Fruit fly (Drosophila melanogaster) whole organism: ENCODE results near the gene Ufsp2.

ENCODE experiments used
- CG8478 ChIP-seq: fragments of >200 bp; optimal IDR thresholded peaks from 2 replicates; lab custom pipeline; 2018; ENCODE audit warnings: inconsistent platforms
- Dll ChIP-seq: fragments of >200 bp; optimal IDR thresholded peaks from 2 replicates; lab custom pipeline; 2017
- EcR ChIP-seq, 2 experiments: fragments of >200 bp; optimal IDR thresholded peaks; 2 replicates each; lab custom pipeline; 2017; ENCODE audit warnings: missing biosample characterization in 2 of 2, missing genetic modification characterization in 2 of 2, missing genetic modification reagents in 2 of 2
- pan ChIP-seq: fragments of >200 bp; optimal IDR thresholded peaks from 2 replicates; lab custom pipeline; 2017
- psq ChIP-seq: fragments of >200 bp; optimal IDR thresholded peaks from 2 replicates; lab custom pipeline; 2017
- usp ChIP-seq: fragments of >200 bp; optimal IDR thresholded peaks from 2 replicates; lab custom pipeline; 2017; ENCODE audit warnings: missing biosample characterization, missing genetic modification characterization, mixed read lengths

The Ufsp2 gene

DNA sequence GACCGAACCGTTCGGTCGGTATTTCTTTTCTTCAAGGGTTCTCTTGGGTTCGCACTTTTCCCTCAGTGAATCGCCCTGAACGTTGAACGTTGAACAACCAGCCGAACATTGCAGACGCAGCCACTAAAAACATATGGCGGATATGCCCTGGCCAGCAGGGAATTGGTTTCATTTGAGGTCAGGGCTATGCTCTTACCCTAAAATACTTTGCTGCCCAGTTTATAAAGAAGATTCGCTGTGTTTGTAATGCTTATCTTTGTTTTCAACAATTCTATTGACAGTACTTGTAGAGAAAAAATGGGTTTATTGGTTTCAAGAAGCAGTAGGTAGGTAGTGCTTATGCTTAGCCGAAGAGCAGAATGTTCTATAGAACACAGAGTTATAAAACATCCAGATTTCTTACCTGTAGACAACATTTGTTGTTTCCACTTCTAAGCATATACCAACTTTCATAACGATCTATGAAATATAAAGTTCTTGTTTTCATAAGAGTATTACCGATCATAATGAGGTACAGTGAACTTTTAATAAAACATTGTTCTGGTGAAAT is 18.9 kb downstream of the Ufsp2 start:
- TF ChIP-seq psq (lab: Kevin White, UChicago) (no peak), EcR (GFP tag; optimal IDR thresholded peaks at IDR 0.05; lab: Kevin White, UChicago) (no peak), CG8478 (no peak), pan (lab: Kevin White, UChicago) (no peak), usp (no peak), Dll (lab: Kevin White, UChicago) (no peak)

DNA sequence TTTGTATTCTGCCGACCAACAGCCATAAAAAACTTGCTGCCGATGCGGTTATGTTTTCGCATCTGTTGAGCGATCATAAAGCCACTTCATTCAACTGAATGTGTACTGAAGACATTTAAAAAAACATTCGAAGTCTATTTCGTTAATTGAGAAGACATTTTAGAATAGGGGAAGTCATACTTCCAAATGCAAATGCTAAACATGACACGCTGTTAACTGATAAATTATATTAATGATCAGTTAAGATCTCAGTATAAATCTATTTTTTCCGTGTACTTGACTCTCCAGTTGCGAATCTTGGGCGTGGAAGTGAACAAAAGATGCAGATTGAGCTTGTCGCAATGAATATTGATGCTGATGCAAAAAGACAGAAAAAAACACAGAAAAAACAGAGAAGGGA is 19.6 kb downstream of the Ufsp2 start:
- TF ChIP-seq pan (lab: Kevin White, UChicago) (no peak), EcR (GFP tag; optimal IDR thresholded peaks at IDR 0.05; lab: Kevin White, UChicago) (no peak), psq (lab: Kevin White, UChicago) (no peak), usp (no peak), CG8478 (no peak), Dll (lab: Kevin White, UChicago) (no peak)

DNA sequence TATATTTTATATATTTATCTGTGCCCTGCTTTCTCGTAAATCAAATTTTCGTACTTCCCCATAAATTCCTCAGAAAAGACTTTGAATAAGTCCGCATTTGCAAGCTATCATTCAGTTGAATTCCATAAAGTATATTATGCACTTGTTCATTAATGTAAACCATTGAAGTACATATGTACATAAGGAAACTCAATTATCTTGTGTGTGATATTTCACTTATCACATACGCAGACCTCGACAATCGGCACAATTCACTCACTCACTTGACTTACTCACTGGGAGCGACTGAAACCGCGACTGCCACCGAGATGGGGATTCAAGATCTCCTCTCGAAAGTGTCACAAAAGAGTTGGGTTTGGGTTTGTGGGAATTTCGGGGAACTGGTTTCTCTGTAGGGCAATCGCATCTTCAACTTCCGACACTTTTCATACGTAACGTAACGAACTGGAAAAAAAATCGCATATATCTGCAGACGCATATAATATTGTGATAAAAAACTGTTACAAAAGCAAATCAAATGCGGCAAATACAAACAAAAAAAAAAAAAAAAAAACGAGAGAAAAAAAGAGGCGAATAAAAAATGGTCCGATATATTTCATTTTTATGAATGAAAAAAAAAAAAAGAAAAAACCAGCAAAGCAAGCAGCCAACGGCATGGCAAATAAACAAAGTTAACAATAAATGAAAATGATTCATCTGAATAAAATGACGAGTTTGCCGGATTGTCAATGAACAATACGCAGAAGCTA is 20.8 kb downstream of the Ufsp2 start:
- no peak for TF ChIP-seq usp
- no peak for TF ChIP-seq EcR (GFP tag; optimal IDR thresholded peaks at IDR 0.05; lab: Kevin White, UChicago)
- no peak for TF ChIP-seq CG8478
- no peak for TF ChIP-seq Dll (lab: Kevin White, UChicago)
- TF ChIP-seq pan (lab: Kevin White, UChicago), result no peak
- TF ChIP-seq psq (lab: Kevin White, UChicago), result no peak

DNA sequence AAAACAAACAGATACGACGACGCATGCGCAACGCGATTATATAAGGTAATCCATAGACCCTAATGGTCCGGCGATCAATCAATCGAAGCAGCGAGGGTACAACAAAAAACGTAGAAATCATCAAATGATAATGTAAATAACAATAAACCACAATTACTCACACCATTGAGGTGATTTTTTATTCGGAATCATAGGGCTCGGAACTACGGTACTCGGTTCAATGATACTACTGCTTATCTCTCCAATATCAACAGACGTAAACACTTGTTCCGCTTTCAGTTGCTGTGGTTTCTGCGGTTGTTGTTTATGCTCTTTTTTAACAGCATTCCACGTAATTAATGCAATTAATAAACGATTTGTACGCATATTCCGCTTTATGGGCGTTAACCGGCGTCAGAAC is 21.6 kb downstream of the Ufsp2 start:
- TF ChIP-seq pan (lab: Kevin White, UChicago) (no peak), CG8478 (no peak), psq (lab: Kevin White, UChicago) (no peak), Dll (lab: Kevin White, UChicago) (no peak), EcR (GFP tag; optimal IDR thresholded peaks at IDR 0.05; lab: Kevin White, UChicago) (no peak), usp (no peak)

DNA sequence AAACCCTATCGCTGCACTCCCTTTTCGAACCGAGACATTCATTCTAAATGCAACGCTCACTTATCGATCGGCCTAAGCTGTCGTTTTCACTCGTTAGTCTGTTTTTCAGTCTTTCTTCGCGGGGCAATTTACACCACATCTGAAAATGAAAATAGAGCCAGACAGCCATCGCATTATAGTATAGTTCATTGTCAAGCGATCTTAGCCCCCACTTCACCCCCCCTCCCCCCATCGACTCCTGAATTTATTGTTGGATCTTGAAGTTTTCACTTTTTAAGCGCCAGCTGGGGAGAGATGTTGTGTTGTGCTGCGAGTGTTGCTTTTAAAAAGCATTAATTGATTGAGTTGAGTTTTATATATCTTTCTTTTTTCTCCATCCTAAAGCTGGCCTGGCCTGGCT is 22.8 kb downstream of the Ufsp2 start:
- TF ChIP-seq pan (lab: Kevin White, UChicago) (no peak), usp (no peak), CG8478 (no peak), Dll (lab: Kevin White, UChicago) (no peak), psq (lab: Kevin White, UChicago) (no peak), EcR (GFP tag; optimal IDR thresholded peaks at IDR 0.05; lab: Kevin White, UChicago) (no peak)

DNA sequence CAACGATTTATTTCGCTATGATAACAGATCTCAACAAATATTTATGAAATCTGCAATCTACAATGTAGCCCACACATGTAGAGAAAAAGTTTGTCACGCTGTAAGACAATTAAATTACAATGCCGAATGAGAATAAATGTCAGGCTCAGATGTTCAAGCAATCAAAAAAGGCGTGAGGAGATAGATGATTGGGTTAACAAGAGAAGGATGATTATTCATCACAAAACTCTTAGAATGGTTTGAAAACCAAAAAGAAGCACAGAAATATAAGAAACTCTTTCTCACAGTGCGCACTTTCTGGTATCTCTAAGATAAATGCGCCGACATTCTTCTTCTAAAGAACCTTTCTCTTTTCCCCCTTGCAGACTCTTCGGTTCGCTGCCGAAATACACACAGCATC is 23.7 kb downstream of the Ufsp2 start:
- TF ChIP-seq EcR (GFP tag; optimal IDR thresholded peaks at IDR 0.05; lab: Kevin White, UChicago), result no peak
- TF ChIP-seq psq (lab: Kevin White, UChicago), result no peak
- TF ChIP-seq Dll (lab: Kevin White, UChicago), result no peak
- no peak for TF ChIP-seq usp
- TF ChIP-seq CG8478, result no peak
- TF ChIP-seq pan (lab: Kevin White, UChicago), result no peak

DNA sequence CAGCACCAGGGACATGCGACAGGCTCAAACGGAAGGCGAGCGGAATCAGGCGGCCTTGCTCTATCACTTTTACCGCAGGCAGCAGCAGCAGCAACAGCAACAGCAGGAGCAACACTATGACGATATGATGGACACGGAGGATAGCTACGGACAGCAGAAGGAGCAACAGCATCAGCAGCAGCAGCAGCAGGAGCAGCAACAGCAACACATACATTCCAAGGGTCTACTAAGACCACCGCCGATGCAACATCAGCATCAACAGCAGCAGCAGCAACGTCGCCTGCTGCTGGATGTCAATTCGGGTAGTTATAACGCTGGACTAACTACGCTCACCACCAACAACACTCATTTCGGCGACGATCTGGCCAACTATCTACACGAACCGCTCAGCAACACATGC is 28.6 kb downstream of the Ufsp2 start:
- TF ChIP-seq pan (lab: Kevin White, UChicago) (no peak), usp (no peak), psq (lab: Kevin White, UChicago) (no peak), CG8478 (no peak), Dll (lab: Kevin White, UChicago) (no peak), EcR (GFP tag; optimal IDR thresholded peaks at IDR 0.05; lab: Kevin White, UChicago) (no peak)

DNA sequence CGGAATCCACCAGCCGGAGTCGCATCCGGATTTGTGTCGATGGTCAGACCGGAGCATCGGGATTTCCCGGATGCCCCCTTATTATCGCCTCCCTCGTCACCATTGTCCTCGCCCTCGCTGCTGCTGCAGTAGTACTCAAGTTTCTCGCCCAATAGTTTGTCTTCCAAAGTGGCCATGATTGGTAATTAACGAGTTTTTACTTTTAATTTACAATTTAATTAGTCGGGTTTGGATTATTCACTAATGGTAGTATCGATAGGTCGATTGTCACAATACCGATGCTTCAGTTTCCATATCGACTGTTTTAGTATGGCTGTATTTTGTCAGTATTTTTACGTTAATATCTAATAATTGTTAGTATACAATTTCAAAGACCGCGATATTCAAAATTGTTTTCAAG is 33.7 kb downstream of the Ufsp2 start, which contains the start of gene CG7650:
CG7650 (minus strand) TSS at position 278 of the 400 bp plus-strand sequence.
- TF ChIP-seq CG8478 (no peak), EcR (GFP tag; optimal IDR thresholded peaks at IDR 0.05; lab: Kevin White, UChicago) (no peak), pan (lab: Kevin White, UChicago) (no peak), usp (no peak), Dll (lab: Kevin White, UChicago) (no peak), psq (lab: Kevin White, UChicago) (no peak)

DNA sequence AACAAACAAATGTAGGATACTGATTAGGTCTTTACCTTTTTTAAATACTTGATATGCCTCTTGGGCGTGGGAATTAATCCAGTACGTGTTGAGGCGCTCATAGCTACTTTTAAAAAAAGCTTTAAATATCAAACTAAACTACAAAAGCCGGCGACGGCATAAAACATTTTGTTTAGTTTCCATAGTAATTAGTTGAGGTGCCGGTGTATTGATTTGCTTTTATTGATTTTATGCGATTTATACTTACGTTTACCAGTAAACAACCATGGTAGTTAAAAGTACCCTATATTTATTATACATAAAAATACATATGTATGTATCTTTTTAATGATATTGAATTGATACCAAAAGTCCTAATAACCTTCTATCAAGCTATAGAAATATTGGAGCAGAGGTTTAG is 36.4 kb downstream of the Ufsp2 start, which contains the start of gene CG13449:
CG13449 (minus strand) TSS at position 101 of the 400 bp plus-strand sequence.
- no peak for TF ChIP-seq CG8478
- no peak for TF ChIP-seq pan (lab: Kevin White, UChicago)
- no peak for TF ChIP-seq EcR (GFP tag; optimal IDR thresholded peaks at IDR 0.05; lab: Kevin White, UChicago)
- no peak for TF ChIP-seq psq (lab: Kevin White, UChicago)
- TF ChIP-seq usp, result no peak
- TF ChIP-seq Dll (lab: Kevin White, UChicago), result no peak

DNA sequence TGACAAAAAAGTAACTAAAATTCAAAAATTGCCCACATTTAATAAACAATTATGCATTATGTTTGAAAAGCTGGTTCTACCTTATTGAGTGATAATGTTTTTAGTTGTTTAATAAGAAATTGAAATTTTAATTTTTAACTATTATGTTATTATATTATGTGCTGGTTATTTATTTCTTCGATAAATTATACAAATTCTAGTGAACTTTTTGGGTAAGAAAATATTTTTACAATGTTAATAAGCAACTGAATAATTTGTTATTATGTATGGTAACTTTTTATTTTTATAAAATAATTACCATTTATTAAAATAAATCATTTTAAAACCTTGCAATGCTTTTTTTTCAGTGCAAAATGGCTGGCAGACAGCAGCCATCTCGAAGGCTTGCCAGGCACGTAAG is 40.1 kb downstream of the Ufsp2 start:
- no peak for TF ChIP-seq CG8478
- no peak for TF ChIP-seq psq (lab: Kevin White, UChicago)
- no peak for TF ChIP-seq pan (lab: Kevin White, UChicago)
- no peak for TF ChIP-seq EcR (GFP tag; optimal IDR thresholded peaks at IDR 0.05; lab: Kevin White, UChicago)
- TF ChIP-seq Dll (lab: Kevin White, UChicago), result no peak
- TF ChIP-seq usp, result no peak

DNA sequence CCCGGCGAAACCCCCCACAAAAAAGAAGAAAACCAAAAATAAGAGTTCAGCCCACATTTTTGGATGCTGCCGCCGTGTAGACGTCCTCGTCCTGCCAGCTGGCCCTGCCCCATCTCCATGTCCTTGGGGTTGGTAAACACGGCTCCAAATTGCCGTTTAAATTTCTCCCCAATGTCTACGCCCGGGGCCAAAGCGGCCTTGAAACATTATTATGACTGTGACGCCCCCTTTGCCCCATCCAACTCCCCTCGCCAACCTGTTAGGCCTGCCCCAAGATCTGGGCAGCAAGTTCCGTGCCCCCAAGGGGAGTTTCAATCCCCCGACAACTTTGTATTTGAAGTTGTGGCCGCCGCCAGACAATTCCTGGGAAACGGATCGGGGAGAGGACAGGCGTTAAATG is 40.5 kb downstream of the Ufsp2 start:
- no peak for TF ChIP-seq Dll (lab: Kevin White, UChicago)
- TF ChIP-seq EcR (GFP tag; optimal IDR thresholded peaks at IDR 0.05; lab: Kevin White, UChicago), result no peak
- TF ChIP-seq psq (lab: Kevin White, UChicago), result no peak
- TF ChIP-seq usp, result no peak
- no peak for TF ChIP-seq pan (lab: Kevin White, UChicago)
- TF ChIP-seq CG8478, result no peak

DNA sequence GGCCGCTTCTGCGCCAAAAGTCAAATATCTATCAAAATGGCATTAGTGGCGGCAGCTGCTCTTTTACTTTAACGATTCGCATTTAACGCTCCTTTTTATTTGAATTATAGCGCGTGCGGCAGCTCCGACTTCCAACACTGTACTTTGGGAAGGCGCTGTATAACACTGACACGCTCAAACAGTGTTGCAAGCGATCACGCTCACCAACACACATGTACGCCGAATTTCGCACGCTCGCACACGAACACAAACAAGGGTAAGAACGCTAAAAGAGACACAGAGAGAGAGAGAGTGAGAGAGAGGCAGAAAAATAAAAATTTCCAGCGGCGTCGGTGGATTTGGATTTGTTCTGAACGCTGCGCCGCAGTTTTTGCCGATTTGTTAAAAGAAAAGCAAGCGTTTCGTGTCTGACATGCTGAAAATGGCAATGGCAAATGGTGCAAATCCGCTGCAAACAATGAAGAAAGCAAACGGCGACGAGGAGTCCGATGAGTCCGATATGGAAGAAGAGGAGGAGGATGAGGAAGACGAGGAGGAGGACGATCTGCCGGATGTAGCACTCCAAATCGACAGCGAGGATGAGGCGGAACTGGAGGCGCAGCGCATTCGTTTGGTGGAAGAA is 43.4 kb downstream of the Ufsp2 start, which contains the start of gene Phs:
Phs (plus strand) TSS at position 276 of the 622 bp plus-strand sequence.
- TF ChIP-seq psq (lab: Kevin White, UChicago), result no peak
- no peak for TF ChIP-seq usp
- TF ChIP-seq Dll (lab: Kevin White, UChicago), result peak; percentile 84
- no peak for TF ChIP-seq pan (lab: Kevin White, UChicago)
- TF ChIP-seq CG8478, result no peak
